Fruit fly (Drosophila melanogaster): ENCODE data around the gene nom.

The nom gene

dm6 chr3R:8726632-8727031, 3.7 kb downstream of the nom start, which contains the start of gene CG8159 (continued):
- TF ChIP-seq MESR4 (GFP tag; optimal IDR thresholded peaks at IDR 0.05) (peak; percentile 8), vvl (GFP tag; IDR thresholded peaks at IDR 0.05) (peak; percentile 34; the same call in 1 of the 2 replicates), bab2 (GFP tag; optimal IDR thresholded peaks at IDR 0.05) (no peak)

DNA sequence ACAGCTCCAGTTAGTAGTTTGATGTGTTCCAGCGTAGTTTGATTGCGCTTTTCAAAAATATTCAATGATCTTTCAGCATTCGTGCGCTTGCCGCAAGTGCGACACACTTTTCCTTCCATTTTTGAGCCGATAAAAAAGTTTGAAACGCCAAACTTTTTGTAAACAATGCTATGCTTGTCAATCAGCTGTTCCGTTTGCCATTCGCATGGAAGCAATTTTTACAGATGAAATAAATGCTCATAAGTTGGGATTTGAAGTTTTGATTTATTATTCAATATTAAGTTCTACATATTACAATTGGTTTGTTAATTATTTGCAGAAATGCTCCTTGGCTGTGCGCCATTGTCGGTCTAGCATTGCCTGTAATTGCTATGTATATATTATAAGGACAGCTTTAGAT, 6.6 kb downstream of the nom start, which contains the start of gene ranshi:
Gene ranshi (minus strand): TSS at position 152 of the 400 bp plus-strand sequence.
- peak; percentile 28 for TF ChIP-seq Med (GFP tag)
- TF ChIP-seq row (GFP tag; IDR thresholded peaks at IDR 0.05): peak; percentile 11; the same call in 1 of the 3 replicates
- TF ChIP-seq Camta (GFP tag; optimal IDR thresholded peaks at IDR 0.05): no peak
- TF ChIP-seq pzg (GFP tag; optimal IDR thresholded peaks at IDR 0.05): peak; percentile 15
- TF ChIP-seq Max (GFP tag; optimal IDR thresholded peaks at IDR 0.05): no peak
- TF ChIP-seq Antp (GFP tag; optimal IDR thresholded peaks at IDR 0.05): no peak
- peak in 1 of 2 experiments; percentile 79 for TF ChIP-seq crp (GFP tag; optimal IDR thresholded peaks at IDR 0.05)
- TF ChIP-seq MBD-R2 (GFP tag; IDR thresholded peaks at IDR 0.05): peak; percentile 77
- no peak for TF ChIP-seq bsh (GFP tag; optimal IDR thresholded peaks at IDR 0.05)
- TF ChIP-seq Fer3 (tag; optimal IDR thresholded peaks at IDR 0.05): no peak
- 0 out of 3 replicates have a peak, but pooled peaks have one; percentile 16 for TF ChIP-seq CG34224 (GFP tag; IDR thresholded peaks at IDR 0.05; ENCODE audit: partially characterized antibody)
- no peak for TF ChIP-seq nom (GFP tag; optimal IDR thresholded peaks at IDR 0.05)
- TF ChIP-seq bab2 (GFP tag; optimal IDR thresholded peaks at IDR 0.05): no peak
- TF ChIP-seq CG12942 (GFP tag; optimal IDR thresholded peaks at IDR 0.05): no peak

dm6 chr3R:8731597-8732263, 8.8 kb downstream of the nom start, which contains the start of the genes M1BP and CG8202:
Gene M1BP, minus strand, starts transcription at chr3R:8731698.
Gene CG8202, plus strand, starts transcription at chr3R:8732091.
- TF ChIP-seq HHEX (GFP tag; optimal IDR thresholded peaks at IDR 0.05) (peak; percentile 86), CG17912 (GFP tag; optimal IDR thresholded peaks at IDR 0.05) (peak; percentile 68), luna (GFP tag; optimal IDR thresholded peaks at IDR 0.05) (no peak), CG10565 (GFP tag; optimal IDR thresholded peaks at IDR 0.05) (peak; percentile 43), CG18599 (GFP tag; optimal IDR thresholded peaks at IDR 0.05) (peak; percentile 91), lab (GFP tag; optimal IDR thresholded peaks at IDR 0.05) (no peak), CG4282 (GFP tag; optimal IDR thresholded peaks at IDR 0.05) (no peak), Oli (tag; optimal IDR thresholded peaks at IDR 0.05) (peak; percentile 92), Bgb (GFP tag; IDR thresholded peaks at IDR 0.05; ENCODE audit: partially characterized antibody) (no peak), CG9932 (GFP tag; IDR thresholded peaks at IDR 0.05) (peak; percentile 82), CG7786 (GFP tag; optimal IDR thresholded peaks at IDR 0.05) (peak; percentile 36), CG17328 (GFP tag; IDR thresholded peaks at IDR 0.05) (no peak; the same call in 1 of the 2 replicates), Tbp (GFP tag; optimal IDR thresholded peaks at IDR 0.05) (no peak), CG9437 (GFP tag; optimal IDR thresholded peaks at IDR 0.05) (peak; percentile 93), al (GFP tag; IDR thresholded peaks at IDR 0.05) (peak; percentile 73), Dref (GFP tag; IDR thresholded peaks at IDR 0.05) (no peak), sisA (GFP tag; IDR thresholded peaks at IDR 0.05) (peak; percentile 76), Hr51 (GFP tag; optimal IDR thresholded peaks at IDR 0.05) (peak; percentile 50 to 93), CG2120 (GFP tag; optimal IDR thresholded peaks at IDR 0.05) (peak; percentile 82), twi (tag; optimal IDR thresholded peaks at IDR 0.05) (peak; percentile 89), dimm (GFP tag; IDR thresholded peaks at IDR 0.05) (0 out of 2 replicates have a peak, but pooled peaks have one; percentile 37), CG11695 (GFP tag; IDR thresholded peaks at IDR 0.05) (peak; percentile 70; the same call in 2 of the 3 replicates), CG10959 (GFP tag; IDR thresholded peaks at IDR 0.05) (peak; percentile 62), eve (GFP tag; optimal IDR thresholded peaks at IDR 0.05) (no peak), CG10274 (GFP tag; optimal IDR thresholded peaks at IDR 0.05) (no peak), nau (GFP tag; optimal IDR thresholded peaks at IDR 0.05) (no peak), Bteb2 (GFP tag; optimal IDR thresholded peaks at IDR 0.05) (peak; percentile 41), stc (GFP tag; IDR thresholded peaks at IDR 0.05) (0 out of 2 replicates have a peak, but pooled peaks have one; percentile 39), CG12744 (GFP tag; optimal IDR thresholded peaks at IDR 0.05) (peak; percentile 31), CG5180 (GFP tag; optimal IDR thresholded peaks at IDR 0.05) (no peak)

Measured in whole organism, embryonic.